Worm (Caenorhabditis elegans) whole organism, L1 larva: ENCODE results near the gene chc-1.
A peak's percentile ranks its signal among the peaks of the same experiment; 100 is the strongest.

Source experiments
- C16A3.4 ChIP-seq: fragments of 150-350 bp; optimal IDR thresholded peaks from 2 replicates; lab custom pipeline; 2014; ENCODE audit warnings: missing biosample characterization, missing genetic modification characterization
- F16B12.6 ChIP-seq: fragments of 150-350 bp; optimal IDR thresholded peaks from 2 replicates; lab custom pipeline; 2014; ENCODE audit warnings: missing biosample characterization, missing genetic modification characterization
- blmp-1 ChIP-seq: fragments of 150-350 bp; optimal IDR thresholded peaks from 2 replicates; lab custom pipeline; 2014; ENCODE audit warnings: missing biosample characterization, missing genetic modification characterization
- ceh-8 ChIP-seq: fragments of 200-800 bp; sonication (Bioruptor generic); optimal IDR thresholded peaks from 2 replicates; lab custom pipeline; 2018; ENCODE audit warnings: mild to moderate bottlenecking, missing genetic modification characterization, moderate library complexity, missing compliant biosample characterization
- ceh-90 ChIP-seq: sonication (generic microtip); optimal IDR thresholded peaks from 2 replicates; lab custom pipeline; 2016; ENCODE audit warnings: missing genetic modification characterization, missing compliant biosample characterization
- ces-1 ChIP-seq: fragments of 150-350 bp; optimal IDR thresholded peaks from 2 replicates; lab custom pipeline; 2014; ENCODE audit warnings: missing biosample characterization, missing genetic modification reagents, missing genetic modification characterization
- dsc-1 ChIP-seq: sonication (generic microtip); optimal IDR thresholded peaks from 2 replicates; lab custom pipeline; 2016; ENCODE audit warnings: mild to moderate bottlenecking, missing genetic modification characterization, missing compliant biosample characterization
- efl-1 ChIP-seq, 4 experiments: fragments of 150-350 bp; optimal IDR thresholded peaks in 3 of 4; peaks in 1 of 4; 1 replicate in 1 of 4; 2 replicates in 3 of 4; lab custom pipeline; 2014; ENCODE audit warnings: missing biosample characterization in 2 of 4, missing genetic modification characterization in 2 of 4, missing genetic modification reagents in 2 of 4
- efl-3 ChIP-seq: fragments of 200-800 bp; sonication (Bioruptor generic); optimal IDR thresholded peaks from 2 replicates; lab custom pipeline; 2018; ENCODE audit warnings: mild to moderate bottlenecking, missing genetic modification characterization, missing compliant biosample characterization
- egl-13 ChIP-seq: sonication (generic microtip); optimal IDR thresholded peaks from 2 replicates; lab custom pipeline; 2016; ENCODE audit warnings: missing genotype, missing genetic modification reagents, missing genetic modification characterization, missing compliant biosample characterization
- elt-2 ChIP-seq: sonication (generic microtip); optimal IDR thresholded peaks from 2 replicates; lab custom pipeline; 2016; ENCODE audit warnings: missing genetic modification characterization, mild to moderate bottlenecking, inconsistent platforms, missing compliant biosample characterization, missing genetic modification reagents
- elt-3 ChIP-seq, 6 experiments: fragments of 150-350 bp in 1 of 6; sonication (generic microtip); optimal IDR thresholded peaks; 2 replicates each; lab custom pipeline; 2017 to 2018; ENCODE audit warnings: missing biosample characterization in 6 of 6, missing genetic modification characterization in 6 of 6, inconsistent platforms in 1 of 6
- ets-5 ChIP-seq: fragments of 200-800 bp; sonication (Bioruptor generic); IDR thresholded peaks from 2 replicates; pipeline ENCODE4 v1.3.6; 2022; ENCODE audit warnings: missing genetic modification characterization, missing compliant biosample characterization
- fkh-10 ChIP-seq: sonication (generic microtip); optimal IDR thresholded peaks from 2 replicates; lab custom pipeline; 2017; ENCODE audit warnings: missing biosample characterization, missing genetic modification reagents, missing genetic modification characterization
- fkh-8 ChIP-seq: sonication (generic microtip); optimal IDR thresholded peaks from 2 replicates; lab custom pipeline; 2016; ENCODE audit warnings: mild to moderate bottlenecking, missing genetic modification characterization, missing compliant biosample characterization
- grh-1 ChIP-seq: fragments of 200-800 bp; sonication (Bioruptor generic); IDR thresholded peaks from 2 replicates; pipeline ENCODE4 v1.3.6; 2022; ENCODE audit warnings: missing genetic modification reagents, missing genetic modification characterization, missing compliant biosample characterization
- hlh-17 ChIP-seq: fragments of 200-800 bp; sonication (Bioruptor generic); optimal IDR thresholded peaks from 2 replicates; lab custom pipeline; 2018; ENCODE audit warnings: missing genetic modification characterization, mild to moderate bottlenecking, missing compliant biosample characterization, moderate library complexity, borderline replicate concordance
- hlh-4 ChIP-seq: sonication (generic microtip); optimal IDR thresholded peaks from 2 replicates; lab custom pipeline; 2016; ENCODE audit warnings: mild to moderate bottlenecking, missing genetic modification characterization, missing compliant biosample characterization
- jun-1 ChIP-seq: fragments of 150-350 bp; optimal IDR thresholded peaks from 2 replicates; lab custom pipeline; 2014; ENCODE audit warnings: missing biosample characterization, missing genetic modification reagents, missing genetic modification characterization
- lin-13 ChIP-seq: fragments of 150-350 bp; optimal IDR thresholded peaks from 2 replicates; lab custom pipeline; 2014; ENCODE audit warnings: missing biosample characterization, missing genetic modification reagents, missing genetic modification characterization
- lin-14 ChIP-seq: fragments of 200-800 bp; sonication (Bioruptor generic); optimal IDR thresholded peaks from 2 replicates; lab custom pipeline; 2018; ENCODE audit warnings: mild to moderate bottlenecking, missing genetic modification characterization, moderate library complexity, missing compliant biosample characterization
- lin-15B ChIP-seq: fragments of 150-350 bp; sonication (generic microtip); optimal IDR thresholded peaks from 3 replicates; lab custom pipeline; 2014; ENCODE audit warnings: missing biosample characterization, missing genetic modification characterization
- lir-3 ChIP-seq: sonication (generic microtip); optimal IDR thresholded peaks from 2 replicates; lab custom pipeline; 2016; ENCODE audit warnings: mild to moderate bottlenecking, missing genetic modification characterization, moderate library complexity, missing compliant biosample characterization; ENCODE audit not compliant: poor library complexity
- mab-9 ChIP-seq: fragments of 200-800 bp; sonication (Bioruptor generic); IDR thresholded peaks from 2 replicates; pipeline ENCODE4 v1.3.6; 2022; ENCODE audit warnings: missing genetic modification reagents, missing genetic modification characterization, missing compliant biosample characterization
- mdl-1 ChIP-seq, 2 experiments: fragments of 150-350 bp; optimal IDR thresholded peaks; 2 replicates each; lab custom pipeline; 2014 to 2017; ENCODE audit warnings: missing biosample characterization in 2 of 2, missing genetic modification characterization in 2 of 2, inconsistent platforms in 1 of 2
- nhr-11 ChIP-seq: fragments of 150-350 bp; optimal IDR thresholded peaks from 2 replicates; lab custom pipeline; 2014; ENCODE audit warnings: missing biosample characterization, missing genetic modification characterization
- nhr-19 ChIP-seq: fragments of 200-800 bp; sonication (Bioruptor generic); conservative IDR thresholded peaks from 2 replicates; pipeline ENCODE4 v1.3.6; 2022; ENCODE audit warnings: missing genetic modification characterization, missing compliant biosample characterization
- nhr-20 ChIP-seq: sonication (generic microtip); optimal IDR thresholded peaks from 2 replicates; lab custom pipeline; 2016; ENCODE audit warnings: mild to moderate bottlenecking, missing genetic modification characterization, missing compliant biosample characterization
- nhr-47 ChIP-seq: sonication (generic microtip); optimal IDR thresholded peaks from 2 replicates; lab custom pipeline; 2016; ENCODE audit warnings: mild to moderate bottlenecking, missing genetic modification characterization, moderate library complexity, missing compliant biosample characterization
- nhr-76 ChIP-seq: sonication (generic microtip); optimal IDR thresholded peaks from 2 replicates; lab custom pipeline; 2017; ENCODE audit warnings: missing biosample characterization, missing genetic modification characterization
- nhr-77 ChIP-seq: fragments of 150-350 bp; optimal IDR thresholded peaks from 2 replicates; lab custom pipeline; 2014; ENCODE audit warnings: missing biosample characterization, missing genetic modification characterization
- nhr-84 ChIP-seq: sonication (generic microtip); optimal IDR thresholded peaks from 2 replicates; lab custom pipeline; 2017; ENCODE audit warnings: missing biosample characterization, missing genetic modification characterization
- nhr-85 ChIP-seq: sonication (generic microtip); peaks from one replicate; lab custom pipeline; 2016; ENCODE audit warnings: missing genetic modification characterization, inconsistent platforms, missing compliant biosample characterization
- nhr-90 ChIP-seq: sonication (generic microtip); optimal IDR thresholded peaks from 2 replicates; lab custom pipeline; 2016; ENCODE audit warnings: mild to moderate bottlenecking, missing genetic modification characterization, missing compliant biosample characterization; ENCODE audit not compliant: poor library complexity
- pax-3 ChIP-seq: fragments of 200-800 bp; sonication (Bioruptor generic); optimal IDR thresholded peaks from 2 replicates; lab custom pipeline; 2018; ENCODE audit warnings: mild to moderate bottlenecking, missing genetic modification characterization, moderate library complexity, missing compliant biosample characterization
- pqm-1 ChIP-seq: sonication (generic microtip); optimal IDR thresholded peaks from 3 replicates; lab custom pipeline; 2017; ENCODE audit warnings: missing biosample characterization, missing genetic modification characterization
- skn-1 ChIP-seq: fragments of 150-350 bp; optimal IDR thresholded peaks from 2 replicates; lab custom pipeline; 2014; ENCODE audit warnings: missing biosample characterization, missing genetic modification characterization
- sox-4 ChIP-seq: sonication (generic microtip); optimal IDR thresholded peaks from 2 replicates; lab custom pipeline; 2016; ENCODE audit warnings: missing genetic modification characterization, missing compliant biosample characterization
- tlp-1 ChIP-seq: fragments of 150-350 bp; optimal IDR thresholded peaks from 2 replicates; lab custom pipeline; 2014; ENCODE audit warnings: missing biosample characterization, missing genetic modification characterization
- unc-130 ChIP-seq: fragments of 150-350 bp; optimal IDR thresholded peaks from 2 replicates; lab custom pipeline; 2017; ENCODE audit warnings: missing biosample characterization, missing genetic modification characterization, inconsistent platforms
- unc-30 ChIP-seq: sonication (generic microtip); optimal IDR thresholded peaks from 2 replicates; lab custom pipeline; 2017; ENCODE audit warnings: missing biosample characterization, missing genetic modification characterization
- unc-98 ChIP-seq: fragments of 200-800 bp; sonication (Bioruptor generic); IDR thresholded peaks from 2 replicates; pipeline ENCODE4 v1.3.6; 2022; ENCODE audit warnings: missing genetic modification characterization, missing compliant biosample characterization
- xbp-1 ChIP-seq: sonication (generic microtip); optimal IDR thresholded peaks from 2 replicates; lab custom pipeline; 2016; ENCODE audit warnings: missing genetic modification characterization, missing compliant biosample characterization
- zag-1 ChIP-seq: fragments of 150-350 bp; optimal IDR thresholded peaks from 2 replicates; lab custom pipeline; 2014; ENCODE audit warnings: missing biosample characterization, missing genetic modification characterization
- zip-4 ChIP-seq: fragments of 200-800 bp; sonication (Bioruptor generic); optimal IDR thresholded peaks from 2 replicates; lab custom pipeline; 2018; ENCODE audit warnings: mild to moderate bottlenecking, missing genetic modification characterization, moderate library complexity, missing compliant biosample characterization
- ztf-11 ChIP-seq, 2 experiments: sonication (generic microtip); optimal IDR thresholded peaks; 2 replicates each; lab custom pipeline; 2016 to 2017; ENCODE audit warnings: missing genetic modification characterization in 2 of 2, missing biosample characterization in 1 of 2, missing compliant biosample characterization in 1 of 2
- ztf-4 ChIP-seq: fragments of 150-350 bp; optimal IDR thresholded peaks from 2 replicates; lab custom pipeline; 2014; ENCODE audit warnings: missing biosample characterization, missing genetic modification characterization

The chc-1 gene

ce11 chrIII:10218587-10218986, 15.0 kb downstream of the chc-1 start, which contains the start of the genes rde-4 and cox-14 (continued):
- TF ChIP-seq unc-30 (tag; lab: Kevin White, UChicago) (no peak), mdl-1 (tag; optimal IDR thresholded peaks at IDR 0.05; lab: Kevin White, UChicago) (peak in 1 of 2 experiments; percentile 76), zag-1 (no peak), ztf-4 (tag; lab: Kevin White, UChicago) (peak; percentile 40), zip-4 (GFP tag; lab: Kevin White, UChicago) (no peak), tlp-1 (no peak), nhr-76 (tag; lab: Kevin White, UChicago) (no peak), grh-1 (GFP tag; lab: Robert Waterston, UW) (no peak), nhr-11 (peak; percentile 35), nhr-77 (tag; lab: Kevin White, UChicago) (no peak), sox-4 (tag; lab: Kevin White, UChicago) (peak; percentile 56), hlh-4 (tag; lab: Kevin White, UChicago) (no peak), F16B12.6 (tag; lab: Kevin White, UChicago) (peak; percentile 53), blmp-1 (tag; lab: Kevin White, UChicago) (peak; percentile 90), xbp-1 (peak; percentile 84), skn-1 (tag; lab: Kevin White, UChicago) (peak; percentile 92), nhr-85 (tag; lab: Kevin White, UChicago) (peak; percentile 89), pax-3 (peak; percentile 16), efl-3 (GFP tag; lab: Kevin White, UChicago) (no peak), lin-14 (GFP tag; lab: Kevin White, UChicago) (no peak), dsc-1 (tag; lab: Kevin White, UChicago) (peak; percentile 78), hlh-17 (GFP tag; lab: Kevin White, UChicago) (no peak), fkh-10 (GFP tag; lab: Kevin White, UChicago) (peak; percentile 16), nhr-90 (tag; lab: Kevin White, UChicago) (peak; percentile 77), lin-13 (GFP tag; lab: Kevin White, UChicago) (peak; percentile 82), lin-15B (tag; lab: Kevin White, UChicago) (peak; percentile 89), ets-5 (GFP tag; lab: Robert Waterston, UW) (no peak), ceh-90 (tag; lab: Kevin White, UChicago) (peak; percentile 16), efl-1 (optimal IDR thresholded peaks at IDR 0.05; lab: Kevin White, UChicago) (peak; percentile 82 to 90), efl-1 (GFP tag; optimal IDR thresholded peaks at IDR 0.05 in 1 of 2; lab: Kevin White, UChicago) (peak; percentile 90 to 98), nhr-47 (tag; lab: Kevin White, UChicago) (peak; percentile 88), pqm-1 (no peak), nhr-84 (no peak), nhr-19 (GFP tag; lab: Robert Waterston, UW) (no peak), unc-130 (peak; percentile 96), jun-1 (tag; lab: Kevin White, UChicago) (peak; percentile 50), mab-9 (GFP tag; lab: Robert Waterston, UW) (no peak), ztf-11 (tag; optimal IDR thresholded peaks at IDR 0.05; lab: Kevin White, UChicago) (peak in 1 of 2 experiments; percentile 44), elt-2 (tag; lab: Kevin White, UChicago) (peak; percentile 31), C16A3.4 (tag; lab: Kevin White, UChicago) (peak; percentile 81), lir-3 (tag; lab: Kevin White, UChicago) (peak; percentile 51), ceh-8 (peak; percentile 81), fkh-8 (tag; lab: Kevin White, UChicago) (no peak), unc-98 (GFP tag; lab: Robert Waterston, UW) (no peak), nhr-20 (tag; lab: Kevin White, UChicago) (peak; percentile 82), egl-13 (tag; lab: Kevin White, UChicago) (peak; percentile 71), ces-1 (GFP tag; lab: Kevin White, UChicago) (no peak), elt-3 (tag; optimal IDR thresholded peaks at IDR 0.05; lab: Kevin White, UChicago) (peak in 2 of 6 experiments; percentile 59 to 81)
- TF ChIP-seq, all 84 proteins: peak for 45
